Fruit fly (Drosophila melanogaster): ENCODE data around the gene Naa15-16.

Gene Naa15-16

DNA sequence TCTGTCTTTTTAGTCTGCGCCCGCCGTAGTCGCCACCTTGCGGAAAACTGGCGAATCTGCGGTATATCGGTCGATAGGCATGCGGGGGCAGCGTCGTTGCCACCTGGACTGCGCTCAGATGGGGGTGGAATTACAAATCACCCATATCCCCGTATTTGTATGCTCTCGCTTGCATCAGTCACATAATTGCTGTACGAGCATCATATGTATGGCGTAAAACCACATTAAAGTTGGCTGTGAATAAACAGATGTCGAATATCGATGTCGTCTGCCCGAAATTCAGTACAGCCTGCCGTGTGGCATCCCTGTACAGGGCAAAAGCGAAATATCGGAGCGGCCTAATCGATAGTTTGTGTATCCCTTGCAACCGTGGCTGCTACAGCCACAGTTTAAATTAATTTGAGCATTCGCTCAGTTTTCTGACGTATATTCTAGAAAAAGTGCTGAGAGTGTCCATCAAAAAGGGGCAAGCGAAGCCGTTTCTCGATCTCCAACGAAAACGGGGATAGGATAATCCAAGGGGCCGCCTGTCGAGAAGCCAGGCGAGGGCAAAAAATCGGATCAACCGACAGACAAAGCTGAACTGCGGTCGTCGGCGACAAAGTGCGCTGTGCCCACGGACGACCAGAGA is 42.1 kb downstream of the Naa15-16 start, which contains the start of the genes Idh3a and CoRest (continued):
- TF ChIP-seq D (optimal IDR thresholded peaks at IDR 0.05) (no peak), D (GFP tag; optimal IDR thresholded peaks at IDR 0.05) (no peak), CG9876 (GFP tag; optimal IDR thresholded peaks at IDR 0.05) (no peak), chm (GFP tag; IDR thresholded peaks at IDR 0.05) (no peak), her (GFP tag; optimal IDR thresholded peaks at IDR 0.05) (no peak), fru (optimal IDR thresholded peaks at IDR 0.05) (no peak), pros (GFP tag; optimal IDR thresholded peaks at IDR 0.05) (no peak), CG15011 (GFP tag; optimal IDR thresholded peaks at IDR 0.05) (no peak), vvl (GFP tag; IDR thresholded peaks at IDR 0.05) (no peak), B-H2 (GFP tag; optimal IDR thresholded peaks at IDR 0.05) (no peak), HLH3B (GFP tag; IDR thresholded peaks at IDR 0.05) (no peak), CG13775 (GFP tag; optimal IDR thresholded peaks at IDR 0.05) (peak; percentile 42), Optix (GFP tag; IDR thresholded peaks at IDR 0.05) (no peak; the same call in 2 of the 3 replicates), Hr78 (GFP tag; optimal IDR thresholded peaks at IDR 0.05) (no peak), Rfx (GFP tag; IDR thresholded peaks at IDR 0.05) (0 out of 2 replicates have a peak, but pooled peaks have one; percentile 42), CG31441 (GFP tag; IDR thresholded peaks at IDR 0.05) (no peak), dm (GFP tag; optimal IDR thresholded peaks at IDR 0.05) (peak; percentile 37), CG16815 (GFP tag; optimal IDR thresholded peaks at IDR 0.05) (no peak), NK7.1 (GFP tag; optimal IDR thresholded peaks at IDR 0.05) (no peak), Eip74EF (GFP tag; optimal IDR thresholded peaks at IDR 0.05) (no peak), CG13894 (tag; optimal IDR thresholded peaks at IDR 0.05) (no peak), Mes4 (GFP tag; optimal IDR thresholded peaks at IDR 0.05) (no peak), CG8478 (optimal IDR thresholded peaks at IDR 0.05) (peak; percentile 9), tna (GFP tag; IDR thresholded peaks at IDR 0.05; ENCODE audit: partially characterized antibody) (no peak; the same call in 1 of the 2 replicates), HLHmδ (GFP tag; optimal IDR thresholded peaks at IDR 0.05) (no peak), Mrtf (GFP tag; IDR thresholded peaks at IDR 0.05) (no peak), ems (GFP tag; optimal IDR thresholded peaks at IDR 0.05) (no peak), Aef1 (GFP tag; IDR thresholded peaks at IDR 0.05) (no peak), Ets97D (GFP tag; optimal IDR thresholded peaks at IDR 0.05) (peak; percentile 55), CG4282 (GFP tag; optimal IDR thresholded peaks at IDR 0.05) (no peak), Adf1 (GFP tag; IDR thresholded peaks at IDR 0.05) (no peak), tgo (GFP tag; IDR thresholded peaks at IDR 0.05) (no peak), CG34422 (GFP tag; IDR thresholded peaks at IDR 0.05) (no peak), CG2202 (tag; optimal IDR thresholded peaks at IDR 0.05) (no peak), tx (GFP tag; optimal IDR thresholded peaks at IDR 0.05) (no peak)

DNA sequence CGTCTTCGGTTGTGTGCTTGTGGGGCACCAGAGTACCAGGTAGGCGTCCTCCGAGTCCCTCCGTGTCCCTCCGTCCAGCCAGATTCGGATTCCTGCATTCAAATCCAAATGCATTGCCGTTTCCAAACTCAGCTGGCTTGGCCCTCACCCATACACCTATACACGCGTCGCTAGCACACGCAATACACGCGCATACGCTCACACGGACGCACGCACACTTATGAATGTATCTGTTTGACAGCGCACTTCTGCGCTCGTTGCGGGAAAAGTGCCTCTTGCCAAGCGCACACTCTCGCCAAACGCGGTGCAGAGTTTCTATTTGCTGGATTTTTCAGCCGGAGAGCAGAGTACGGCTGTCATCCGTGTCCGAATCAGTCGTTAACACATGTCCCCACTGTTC is 42.8 kb downstream of the Naa15-16 start:
- TF ChIP-seq CG9797 (GFP tag; optimal IDR thresholded peaks at IDR 0.05) (no peak), CG10654 (GFP tag; optimal IDR thresholded peaks at IDR 0.05) (no peak), fd3F (GFP tag; optimal IDR thresholded peaks at IDR 0.05) (no peak), ci (GFP tag; IDR thresholded peaks at IDR 0.05) (0 out of 3 replicates have a peak, but pooled peaks have one; percentile 31), CG12659 (GFP tag; optimal IDR thresholded peaks at IDR 0.05) (no peak), chinmo (GFP tag; IDR thresholded peaks at IDR 0.05; ENCODE audit: partially characterized antibody) (peak; percentile 67; the same call in 1 of the 4 replicates), Aef1 (GFP tag; IDR thresholded peaks at IDR 0.05) (no peak), gce (GFP tag; IDR thresholded peaks at IDR 0.05) (no peak), CG4617 (GFP tag; optimal IDR thresholded peaks at IDR 0.05; ENCODE audit: borderline replicate concordance) (peak; percentile 40), CG12299 (tag; optimal IDR thresholded peaks at IDR 0.05) (no peak), CG18476 (GFP tag; optimal IDR thresholded peaks at IDR 0.05) (no peak), CG9609 (GFP tag; optimal IDR thresholded peaks at IDR 0.05) (no peak), HLH4C (GFP tag; IDR thresholded peaks at IDR 0.05; ENCODE audit: partially characterized antibody) (no peak), MESR4 (GFP tag; optimal IDR thresholded peaks at IDR 0.05) (peak; percentile 42), Dfd (GFP tag; optimal IDR thresholded peaks at IDR 0.05) (no peak), slp2 (GFP tag; optimal IDR thresholded peaks at IDR 0.05) (no peak), kni (GFP tag; optimal IDR thresholded peaks at IDR 0.05) (no peak), YL-1 (GFP tag; optimal IDR thresholded peaks at IDR 0.05) (peak; percentile 54), CG3847 (GFP tag; IDR thresholded peaks at IDR 0.05) (no peak)

All from whole organism, embryonic.